Fruit fly (Drosophila melanogaster) whole organism, prepupa: ENCODE data around the gene SrpRalpha.
A peak's percentile ranks its signal among the peaks of the same experiment; 100 is the strongest.

Experiments used
- CG10669 ChIP-seq: fragments of 200-800 bp; sonication (Bioruptor generic); optimal IDR thresholded peaks from 3 replicates; lab custom pipeline; 2018; ENCODE audit warnings: missing biosample characterization, mild to moderate bottlenecking, missing genetic modification characterization, moderate library complexity
- CG15336 ChIP-seq: fragments of 200-800 bp; sonication (Bioruptor generic); IDR thresholded peaks from 2 replicates; pipeline ENCODE4 v1.3.6; 2022; ENCODE audit warnings: missing biosample characterization, missing genetic modification characterization
- CG3032 ChIP-seq: fragments of 200-800 bp; optimal IDR thresholded peaks from 2 replicates; lab custom pipeline; 2019; ENCODE audit warnings: missing biosample characterization, mild to moderate bottlenecking, missing genetic modification characterization, moderate library complexity
- CG31627 ChIP-seq: fragments of 200-800 bp; sonication (Bioruptor generic); optimal IDR thresholded peaks from 3 replicates; lab custom pipeline; 2016; ENCODE audit warnings: missing biosample characterization, missing genetic modification characterization
- CG32006 ChIP-seq: fragments of 200-800 bp; sonication (Bioruptor generic); optimal IDR thresholded peaks from 3 replicates; lab custom pipeline; 2017; ENCODE audit warnings: missing biosample characterization, mild to moderate bottlenecking, missing genetic modification characterization
- CG3919 ChIP-seq: fragments of 200-800 bp; sonication (Bioruptor generic); optimal IDR thresholded peaks from 3 replicates; lab custom pipeline; 2016; ENCODE audit warnings: missing biosample characterization, missing genetic modification characterization
- CG6163 ChIP-seq: fragments of 200-800 bp; sonication (Bioruptor generic); IDR thresholded peaks from 3 replicates; pipeline ENCODE4 v1.3.6; 2022; ENCODE audit warnings: missing biosample characterization, missing genetic modification characterization
- CG6276 ChIP-seq: fragments of 200-800 bp; sonication (Bioruptor generic); optimal IDR thresholded peaks from 2 replicates; lab custom pipeline; 2017; ENCODE audit warnings: missing biosample characterization, mild to moderate bottlenecking, missing genetic modification characterization
- CG6854 ChIP-seq: fragments of 200-800 bp; sonication (Bioruptor generic); optimal IDR thresholded peaks from 2 replicates; lab custom pipeline; 2017; ENCODE audit warnings: missing biosample characterization, mild to moderate bottlenecking, missing genetic modification characterization
- CG7368 ChIP-seq: fragments of 200-800 bp; sonication (Bioruptor generic); optimal IDR thresholded peaks from 3 replicates; lab custom pipeline; 2016; ENCODE audit warnings: missing biosample characterization, missing genetic modification characterization
- Eip78C ChIP-seq: fragments of 200-800 bp; sonication (Bioruptor generic); peaks from one replicate; lab custom pipeline; 2016; ENCODE audit warnings: missing biosample characterization, missing genetic modification characterization
- Ets96B ChIP-seq: fragments of 200-800 bp; optimal IDR thresholded peaks from 2 replicates; lab custom pipeline; 2019; ENCODE audit warnings: missing biosample characterization, mild to moderate bottlenecking, missing genetic modification characterization, moderate library complexity
- Gug ChIP-seq: fragments of 200-800 bp; sonication (Bioruptor generic); IDR thresholded peaks from 2 replicates; pipeline ENCODE4 v1.3.6; 2022; ENCODE audit warnings: missing biosample characterization, missing genetic modification characterization
- Hr38 ChIP-seq: sonication (Bioruptor generic); optimal IDR thresholded peaks from 2 replicates; lab custom pipeline; 2016; ENCODE audit warnings: missing biosample characterization, missing genetic modification characterization
- Hr4 ChIP-seq: fragments of 200-800 bp; sonication (Bioruptor generic); optimal IDR thresholded peaks from 3 replicates; lab custom pipeline; 2016; ENCODE audit warnings: missing biosample characterization, missing genetic modification characterization
- Lpt ChIP-seq: fragments of 200-800 bp; sonication (Bioruptor generic); optimal IDR thresholded peaks from 3 replicates; lab custom pipeline; 2016; ENCODE audit warnings: missing biosample characterization, missing genetic modification characterization
- Sox102F ChIP-seq: fragments of 200-800 bp; sonication (Bioruptor generic); optimal IDR thresholded peaks from 2 replicates; lab custom pipeline; 2016; ENCODE audit warnings: missing biosample characterization, mild to moderate bottlenecking, missing genetic modification characterization
- achi ChIP-seq: fragments of 200-800 bp; sonication (Bioruptor generic); optimal IDR thresholded peaks from 3 replicates; lab custom pipeline; 2016; ENCODE audit warnings: missing biosample characterization, missing genetic modification characterization
- cyc ChIP-seq: fragments of 200-800 bp; sonication (Bioruptor generic); optimal IDR thresholded peaks from 3 replicates; lab custom pipeline; 2016; ENCODE audit warnings: missing biosample characterization, missing genetic modification characterization
- dac ChIP-seq: fragments of 200-800 bp; sonication (Bioruptor generic); optimal IDR thresholded peaks from 2 replicates; lab custom pipeline; 2017; ENCODE audit warnings: missing biosample characterization, mild to moderate bottlenecking, missing genetic modification characterization
- dsx ChIP-seq: fragments of 200-800 bp; optimal IDR thresholded peaks from 3 replicates; lab custom pipeline; 2019; ENCODE audit warnings: missing biosample characterization, mild to moderate bottlenecking, missing genetic modification characterization, moderate library complexity; ENCODE audit not compliant: poor library complexity, severe bottlenecking
- eg ChIP-seq: fragments of 200-800 bp; sonication (Bioruptor generic); IDR thresholded peaks from 3 replicates; pipeline ENCODE4 v1.3.6; 2022; ENCODE audit warnings: missing biosample characterization, missing genetic modification characterization
- esn ChIP-seq: fragments of 200-800 bp; sonication (Bioruptor generic); optimal IDR thresholded peaks from 2 replicates; lab custom pipeline; 2016; ENCODE audit warnings: missing biosample characterization, mild to moderate bottlenecking, missing genetic modification characterization, moderate library complexity
- fd59A ChIP-seq: fragments of 200-800 bp; sonication (Bioruptor generic); optimal IDR thresholded peaks from 2 replicates; lab custom pipeline; 2017; ENCODE audit warnings: missing biosample characterization, mild to moderate bottlenecking, missing genetic modification characterization, missing genetic modification reagents
- fkh ChIP-seq: fragments of 200-800 bp; sonication (Bioruptor generic); optimal IDR thresholded peaks from 3 replicates; lab custom pipeline; 2017; ENCODE audit warnings: missing biosample characterization, mild to moderate bottlenecking, missing genetic modification characterization, moderate library complexity
- lz ChIP-seq: fragments of 200-800 bp; sonication (Bioruptor generic); optimal IDR thresholded peaks from 3 replicates; lab custom pipeline; 2016; ENCODE audit warnings: missing biosample characterization, missing genetic modification characterization
- pdm3 ChIP-seq: fragments of 200-800 bp; sonication (Bioruptor generic); optimal IDR thresholded peaks from 3 replicates; lab custom pipeline; 2016; ENCODE audit warnings: missing biosample characterization, missing genetic modification characterization
- salr ChIP-seq, 2 experiments: fragments of 200-800 bp; sonication (Bioruptor generic); optimal IDR thresholded peaks; 3 replicates each; lab custom pipeline; 2016 to 2018; ENCODE audit warnings: missing biosample characterization in 2 of 2, missing genetic modification characterization in 2 of 2, mild to moderate bottlenecking in 1 of 2
- ss ChIP-seq, 2 experiments: fragments of 200-800 bp; sonication (Bioruptor generic); optimal IDR thresholded peaks; 2 replicates in 1 of 2; 3 replicates in 1 of 2; lab custom pipeline; 2017 to 2018; ENCODE audit warnings: mild to moderate bottlenecking in 2 of 2, missing biosample characterization in 2 of 2, missing genetic modification characterization in 2 of 2, moderate library complexity in 1 of 2
- svp ChIP-seq: fragments of 200-800 bp; sonication (Bioruptor generic); peaks from one replicate; lab custom pipeline; 2016; ENCODE audit warnings: missing biosample characterization, missing genetic modification characterization
- topi ChIP-seq: fragments of 200-800 bp; sonication (Bioruptor generic); optimal IDR thresholded peaks from 3 replicates; lab custom pipeline; 2016; ENCODE audit warnings: missing biosample characterization, missing genetic modification characterization

SrpRalpha gene

DNA sequence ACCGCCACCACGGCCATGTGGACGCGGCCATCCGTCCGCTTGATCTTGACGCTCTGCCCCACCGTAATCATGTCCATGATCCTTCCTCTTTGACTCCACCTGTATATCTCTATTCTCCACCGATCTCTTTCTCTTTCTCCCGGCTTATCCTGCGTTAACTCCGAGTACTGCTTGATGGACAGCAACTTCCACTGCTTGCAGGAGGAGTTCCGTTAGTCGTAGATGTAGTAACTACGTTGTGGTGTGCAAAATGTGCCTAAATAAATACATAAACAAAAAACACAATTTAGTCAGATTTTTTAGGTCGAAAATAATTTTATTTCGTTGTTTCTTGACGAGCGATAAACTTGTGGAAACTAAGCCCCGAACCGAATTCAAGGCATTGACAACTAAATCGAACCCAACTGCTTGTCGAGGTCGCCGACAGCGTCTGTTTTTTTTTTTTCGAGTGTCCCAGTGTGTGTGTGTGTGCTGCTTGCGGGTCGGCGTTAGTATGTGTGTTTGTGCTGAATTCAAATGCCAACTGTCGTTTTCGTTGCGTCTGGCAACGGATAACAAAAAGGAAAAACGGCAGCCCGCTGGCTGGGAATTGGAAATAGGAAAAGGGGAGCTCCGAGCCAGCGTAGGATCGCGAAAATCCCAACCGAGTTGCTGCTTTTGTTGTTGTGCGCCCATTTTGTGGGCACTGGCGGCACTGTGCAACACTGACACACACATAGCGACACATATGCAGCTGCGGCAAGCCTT lies 7.1 kb upstream of the SrpRalpha start:
- TF ChIP-seq pdm3 (GFP tag; lab: Kevin White, UChicago) (no peak), cyc (GFP tag; lab: Kevin White, UChicago) (no peak), Eip78C (GFP tag; lab: Kevin White, UChicago) (peak; percentile 5), svp (GFP tag; lab: Kevin White, UChicago) (peak; percentile 41), CG15336 (GFP tag; lab: Robert Waterston, UW) (0 out of 2 replicates have a peak, but pooled peaks have one; percentile 7), CG3919 (GFP tag; lab: Kevin White, UChicago) (no peak), salr (GFP tag; optimal IDR thresholded peaks at IDR 0.05; lab: Kevin White, UChicago) (no peak)

DNA sequence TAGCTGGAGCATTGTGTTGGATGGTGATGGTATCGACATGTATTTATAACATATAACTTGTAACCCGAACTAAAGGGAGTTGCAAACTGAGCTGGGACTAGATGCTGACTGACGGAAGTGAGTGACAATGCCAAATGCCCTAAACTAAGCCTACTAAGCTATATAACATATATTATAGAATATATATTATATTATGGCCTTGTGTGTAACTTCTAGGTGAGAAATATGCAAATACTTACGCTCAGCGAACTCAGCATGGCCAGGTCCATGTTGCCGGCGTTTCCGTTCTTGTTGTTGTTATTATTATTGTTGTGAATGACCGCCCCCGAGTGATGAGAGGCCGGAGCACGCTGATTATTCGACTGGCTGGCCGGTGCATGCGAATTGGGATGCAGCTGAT lies 3.4 kb upstream of the SrpRalpha start, which contains the start of gene CG44385:
Gene CG44385 (minus strand): TSS at position 101 of the 400 bp plus-strand sequence.
- no peak for TF ChIP-seq fkh
- no peak for TF ChIP-seq achi (GFP tag; lab: Kevin White, UChicago)
- no peak for TF ChIP-seq salr (GFP tag; optimal IDR thresholded peaks at IDR 0.05; lab: Kevin White, UChicago)
- no peak for TF ChIP-seq dsx (GFP tag; lab: Kevin White, UChicago)
- no peak for TF ChIP-seq Lpt (GFP tag; lab: Kevin White, UChicago)
- TF ChIP-seq esn (GFP tag; lab: Kevin White, UChicago), result no peak
- no peak for TF ChIP-seq CG7368
- TF ChIP-seq Sox102F (GFP tag; lab: Kevin White, UChicago), result no peak
- no peak for TF ChIP-seq cyc (GFP tag; lab: Kevin White, UChicago)
- TF ChIP-seq Gug (GFP tag; lab: Robert Waterston, UW), result no peak
- no peak for TF ChIP-seq eg
- TF ChIP-seq fd59A, result no peak
- TF ChIP-seq CG6276 (GFP tag; lab: Kevin White, UChicago), result no peak
- TF ChIP-seq Hr38 (GFP tag; lab: Kevin White, UChicago), result no peak
- no peak for TF ChIP-seq ss (GFP tag; optimal IDR thresholded peaks at IDR 0.05; lab: Kevin White, UChicago)
- TF ChIP-seq Ets96B (tag; lab: Kevin White, UChicago), result no peak
- no peak for TF ChIP-seq dac
- no peak for TF ChIP-seq CG6163
- no peak for TF ChIP-seq svp (GFP tag; lab: Kevin White, UChicago)

DNA sequence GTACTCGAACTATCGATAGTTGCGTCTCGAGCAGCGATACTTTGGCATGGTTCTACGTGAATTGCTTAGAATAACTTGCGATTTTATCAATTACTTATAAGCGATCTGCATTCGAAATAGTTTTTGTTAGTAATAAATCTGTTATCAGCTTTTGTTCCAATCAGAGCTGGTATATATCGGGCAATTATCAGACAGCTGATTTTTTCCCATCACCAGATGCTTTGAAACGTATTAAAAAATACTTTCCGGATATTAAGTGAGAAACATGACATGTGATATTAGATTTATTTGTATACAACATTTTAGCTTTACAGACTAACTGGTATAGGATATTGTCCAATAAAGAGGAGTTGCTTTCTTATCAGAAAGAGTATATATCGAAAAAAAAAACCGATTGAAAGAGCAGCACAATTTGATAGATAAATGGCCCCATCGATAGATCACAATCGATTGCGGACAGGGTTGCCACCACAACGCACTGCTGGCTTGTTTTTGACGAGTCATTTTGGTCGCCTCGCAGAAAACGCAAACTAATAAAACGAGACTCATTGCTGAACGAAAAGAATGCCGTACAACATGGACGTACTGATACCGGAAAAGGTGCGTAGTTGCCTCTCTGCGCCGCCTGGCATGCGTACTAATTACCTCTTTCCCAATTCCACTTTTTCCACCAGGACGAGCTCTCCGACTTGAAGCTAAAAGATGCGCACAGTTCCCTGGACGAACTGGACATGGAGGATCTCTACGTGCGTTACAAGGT lies 4.0 kb downstream of the SrpRalpha start, which contains the start of gene Rpt3:
Gene Rpt3 (plus strand): TSS at position 353 of the 760 bp plus-strand sequence.
- TF ChIP-seq esn (GFP tag; lab: Kevin White, UChicago), result peak; percentile 38
- no peak for TF ChIP-seq CG31627
- TF ChIP-seq Hr4 (GFP tag; lab: Kevin White, UChicago), result no peak
- peak; percentile 1 for TF ChIP-seq cyc (GFP tag; lab: Kevin White, UChicago)
- TF ChIP-seq CG7368, result no peak
- TF ChIP-seq topi (GFP tag; lab: Kevin White, UChicago), result peak; percentile 13
- TF ChIP-seq CG3032, result peak; percentile 5
- TF ChIP-seq CG6854 (GFP tag; lab: Kevin White, UChicago), result peak; percentile 4
- no peak for TF ChIP-seq lz
- no peak for TF ChIP-seq CG6163
- no peak for TF ChIP-seq CG32006 (GFP tag; lab: Kevin White, UChicago)
- peak; percentile 69 for TF ChIP-seq Eip78C (GFP tag; lab: Kevin White, UChicago)
- TF ChIP-seq dac, result no peak

- TF ChIP-seq CG6163, result peak; percentile 60; the same call in 2 of the 3 replicates
- TF ChIP-seq CG10669, result no peak
- TF ChIP-seq ss (GFP tag; optimal IDR thresholded peaks at IDR 0.05; lab: Kevin White, UChicago), result peak; percentile 31 to 38
These were observed 4.7 kb downstream of the SrpRalpha start, which contains the start of gene CG11122 for dm6 chrX:11124126-11124748. CG11122 (minus strand) TSS chrX:11124726.
